Worm (Caenorhabditis elegans) whole organism, L1 larva: ENCODE results near the gene T25D3.4.

Experiments used
- C04F5.9 ChIP-seq: sonication (generic microtip); optimal IDR thresholded peaks from 2 replicates; lab custom pipeline; 2016; ENCODE audit warnings: missing genetic modification characterization, missing compliant biosample characterization
- C16A3.4 ChIP-seq: fragments of 150-350 bp; optimal IDR thresholded peaks from 2 replicates; lab custom pipeline; 2014; ENCODE audit warnings: missing biosample characterization, missing genetic modification characterization
- C34B4.2 ChIP-seq: sonication (generic microtip); optimal IDR thresholded peaks from 2 replicates; lab custom pipeline; 2017; ENCODE audit warnings: mild to moderate bottlenecking, missing genetic modification characterization, missing compliant biosample characterization
- F16B12.6 ChIP-seq: fragments of 150-350 bp; optimal IDR thresholded peaks from 2 replicates; lab custom pipeline; 2014; ENCODE audit warnings: missing biosample characterization, missing genetic modification characterization
- Y116A8C.19 ChIP-seq: sonication (generic microtip); optimal IDR thresholded peaks from 2 replicates; lab custom pipeline; 2016; ENCODE audit warnings: missing compliant biosample characterization, missing genetic modification characterization, borderline replicate concordance
- aha-1 ChIP-seq: fragments of 150-350 bp; optimal IDR thresholded peaks from 2 replicates; lab custom pipeline; 2014; ENCODE audit warnings: missing biosample characterization, missing genetic modification characterization
- blmp-1 ChIP-seq: fragments of 150-350 bp; optimal IDR thresholded peaks from 2 replicates; lab custom pipeline; 2014; ENCODE audit warnings: missing biosample characterization, missing genetic modification characterization
- ceh-63 ChIP-seq: fragments of 200-800 bp; sonication (Bioruptor generic); optimal IDR thresholded peaks from 2 replicates; lab custom pipeline; 2018; ENCODE audit warnings: mild to moderate bottlenecking, missing genetic modification characterization, missing compliant biosample characterization
- ceh-8 ChIP-seq: fragments of 200-800 bp; sonication (Bioruptor generic); optimal IDR thresholded peaks from 2 replicates; lab custom pipeline; 2018; ENCODE audit warnings: mild to moderate bottlenecking, missing genetic modification characterization, moderate library complexity, missing compliant biosample characterization
- ces-1 ChIP-seq: fragments of 150-350 bp; optimal IDR thresholded peaks from 2 replicates; lab custom pipeline; 2014; ENCODE audit warnings: missing biosample characterization, missing genetic modification reagents, missing genetic modification characterization
- dsc-1 ChIP-seq: sonication (generic microtip); optimal IDR thresholded peaks from 2 replicates; lab custom pipeline; 2016; ENCODE audit warnings: mild to moderate bottlenecking, missing genetic modification characterization, missing compliant biosample characterization
- efl-1 ChIP-seq, 4 experiments: fragments of 150-350 bp; optimal IDR thresholded peaks in 3 of 4; peaks in 1 of 4; 1 replicate in 1 of 4; 2 replicates in 3 of 4; lab custom pipeline; 2014; ENCODE audit warnings: missing biosample characterization in 2 of 4, missing genetic modification characterization in 2 of 4, missing genetic modification reagents in 2 of 4
- efl-3 ChIP-seq: fragments of 200-800 bp; sonication (Bioruptor generic); optimal IDR thresholded peaks from 2 replicates; lab custom pipeline; 2018; ENCODE audit warnings: mild to moderate bottlenecking, missing genetic modification characterization, missing compliant biosample characterization
- egl-13 ChIP-seq: sonication (generic microtip); optimal IDR thresholded peaks from 2 replicates; lab custom pipeline; 2016; ENCODE audit warnings: missing genotype, missing genetic modification reagents, missing genetic modification characterization, missing compliant biosample characterization
- elt-2 ChIP-seq: sonication (generic microtip); optimal IDR thresholded peaks from 2 replicates; lab custom pipeline; 2016; ENCODE audit warnings: missing genetic modification characterization, mild to moderate bottlenecking, inconsistent platforms, missing compliant biosample characterization, missing genetic modification reagents
- elt-3 ChIP-seq, 6 experiments: fragments of 150-350 bp in 1 of 6; sonication (generic microtip); optimal IDR thresholded peaks; 2 replicates each; lab custom pipeline; 2017 to 2018; ENCODE audit warnings: missing biosample characterization in 6 of 6, missing genetic modification characterization in 6 of 6, inconsistent platforms in 1 of 6
- ets-5 ChIP-seq: fragments of 200-800 bp; sonication (Bioruptor generic); IDR thresholded peaks from 2 replicates; pipeline ENCODE4 v1.3.6; 2022; ENCODE audit warnings: missing genetic modification characterization, missing compliant biosample characterization
- fkh-10 ChIP-seq: sonication (generic microtip); optimal IDR thresholded peaks from 2 replicates; lab custom pipeline; 2017; ENCODE audit warnings: missing biosample characterization, missing genetic modification reagents, missing genetic modification characterization
- fkh-4 ChIP-seq: sonication (generic microtip); optimal IDR thresholded peaks from 2 replicates; lab custom pipeline; 2016; ENCODE audit warnings: missing compliant biosample characterization, missing genetic modification characterization, borderline replicate concordance
- fkh-8 ChIP-seq: sonication (generic microtip); optimal IDR thresholded peaks from 2 replicates; lab custom pipeline; 2016; ENCODE audit warnings: mild to moderate bottlenecking, missing genetic modification characterization, missing compliant biosample characterization
- fos-1 ChIP-seq: fragments of 150-350 bp; optimal IDR thresholded peaks from 2 replicates; lab custom pipeline; 2014; ENCODE audit warnings: missing biosample characterization, missing genetic modification characterization
- grh-1 ChIP-seq: fragments of 200-800 bp; sonication (Bioruptor generic); IDR thresholded peaks from 2 replicates; pipeline ENCODE4 v1.3.6; 2022; ENCODE audit warnings: missing genetic modification reagents, missing genetic modification characterization, missing compliant biosample characterization
- hlh-17 ChIP-seq: fragments of 200-800 bp; sonication (Bioruptor generic); optimal IDR thresholded peaks from 2 replicates; lab custom pipeline; 2018; ENCODE audit warnings: missing genetic modification characterization, mild to moderate bottlenecking, missing compliant biosample characterization, moderate library complexity, borderline replicate concordance
- jun-1 ChIP-seq: fragments of 150-350 bp; optimal IDR thresholded peaks from 2 replicates; lab custom pipeline; 2014; ENCODE audit warnings: missing biosample characterization, missing genetic modification reagents, missing genetic modification characterization
- lin-14 ChIP-seq: fragments of 200-800 bp; sonication (Bioruptor generic); optimal IDR thresholded peaks from 2 replicates; lab custom pipeline; 2018; ENCODE audit warnings: mild to moderate bottlenecking, missing genetic modification characterization, moderate library complexity, missing compliant biosample characterization
- lin-15B ChIP-seq: fragments of 150-350 bp; sonication (generic microtip); optimal IDR thresholded peaks from 3 replicates; lab custom pipeline; 2014; ENCODE audit warnings: missing biosample characterization, missing genetic modification characterization
- lin-39 ChIP-seq: fragments of 150-350 bp; optimal IDR thresholded peaks from 2 replicates; lab custom pipeline; 2014; ENCODE audit warnings: missing biosample characterization, missing genetic modification reagents, missing genetic modification characterization
- lir-3 ChIP-seq: sonication (generic microtip); optimal IDR thresholded peaks from 2 replicates; lab custom pipeline; 2016; ENCODE audit warnings: mild to moderate bottlenecking, missing genetic modification characterization, moderate library complexity, missing compliant biosample characterization; ENCODE audit not compliant: poor library complexity
- lsy-2 ChIP-seq, 2 experiments: fragments of 150-350 bp; optimal IDR thresholded peaks; 2 replicates each; lab custom pipeline; 2014; ENCODE audit warnings: missing biosample characterization in 2 of 2, missing genetic modification characterization in 2 of 2
- mdl-1 ChIP-seq, 2 experiments: fragments of 150-350 bp; optimal IDR thresholded peaks; 2 replicates each; lab custom pipeline; 2014 to 2017; ENCODE audit warnings: missing biosample characterization in 2 of 2, missing genetic modification characterization in 2 of 2, inconsistent platforms in 1 of 2
- mef-2 ChIP-seq: fragments of 150-350 bp; optimal IDR thresholded peaks from 2 replicates; lab custom pipeline; 2014; ENCODE audit warnings: missing biosample characterization, missing genetic modification characterization
- nhr-12 ChIP-seq: sonication (generic microtip); optimal IDR thresholded peaks from 2 replicates; lab custom pipeline; 2017; ENCODE audit warnings: missing biosample characterization, missing genetic modification characterization
- nhr-19 ChIP-seq: fragments of 200-800 bp; sonication (Bioruptor generic); conservative IDR thresholded peaks from 2 replicates; pipeline ENCODE4 v1.3.6; 2022; ENCODE audit warnings: missing genetic modification characterization, missing compliant biosample characterization
- nhr-20 ChIP-seq: sonication (generic microtip); optimal IDR thresholded peaks from 2 replicates; lab custom pipeline; 2016; ENCODE audit warnings: mild to moderate bottlenecking, missing genetic modification characterization, missing compliant biosample characterization
- nhr-237 ChIP-seq: fragments of 150-350 bp; optimal IDR thresholded peaks from 2 replicates; lab custom pipeline; 2014; ENCODE audit warnings: missing biosample characterization, missing genetic modification characterization
- nhr-28 ChIP-seq: fragments of 150-350 bp; optimal IDR thresholded peaks from 2 replicates; lab custom pipeline; 2014; ENCODE audit warnings: missing biosample characterization, missing genetic modification characterization
- nhr-47 ChIP-seq: sonication (generic microtip); optimal IDR thresholded peaks from 2 replicates; lab custom pipeline; 2016; ENCODE audit warnings: mild to moderate bottlenecking, missing genetic modification characterization, moderate library complexity, missing compliant biosample characterization
- nhr-71 ChIP-seq: sonication (generic microtip); optimal IDR thresholded peaks from 2 replicates; lab custom pipeline; 2016; ENCODE audit warnings: mild to moderate bottlenecking, missing genetic modification characterization, moderate library complexity, missing compliant biosample characterization
- nhr-77 ChIP-seq: fragments of 150-350 bp; optimal IDR thresholded peaks from 2 replicates; lab custom pipeline; 2014; ENCODE audit warnings: missing biosample characterization, missing genetic modification characterization
- pag-3 ChIP-seq: sonication (generic microtip); optimal IDR thresholded peaks from 2 replicates; lab custom pipeline; 2017; ENCODE audit warnings: missing genetic modification characterization, mild to moderate bottlenecking, missing compliant biosample characterization, antibody characterized with exemption, borderline replicate concordance; ENCODE audit not compliant: insufficient read depth
- pax-3 ChIP-seq: fragments of 200-800 bp; sonication (Bioruptor generic); optimal IDR thresholded peaks from 2 replicates; lab custom pipeline; 2018; ENCODE audit warnings: mild to moderate bottlenecking, missing genetic modification characterization, moderate library complexity, missing compliant biosample characterization
- rnt-1 ChIP-seq: sonication (generic microtip); optimal IDR thresholded peaks from 2 replicates; lab custom pipeline; 2016; ENCODE audit warnings: mild to moderate bottlenecking, missing genetic modification characterization, moderate library complexity, missing compliant biosample characterization
- snpc-4 ChIP-seq: fragments of 150-350 bp; optimal IDR thresholded peaks from 2 replicates; lab custom pipeline; 2014; ENCODE audit warnings: missing biosample characterization, missing genetic modification characterization
- sox-4 ChIP-seq: sonication (generic microtip); optimal IDR thresholded peaks from 2 replicates; lab custom pipeline; 2016; ENCODE audit warnings: missing genetic modification characterization, missing compliant biosample characterization
- sup-37 ChIP-seq: fragments of 200-800 bp; sonication (Bioruptor generic); optimal IDR thresholded peaks from 2 replicates; lab custom pipeline; 2018; ENCODE audit warnings: mild to moderate bottlenecking, missing genetic modification characterization, missing compliant biosample characterization
- swsn-7 ChIP-seq: sonication (generic microtip); optimal IDR thresholded peaks from 2 replicates; lab custom pipeline; 2016; ENCODE audit warnings: missing genetic modification characterization, missing compliant biosample characterization
- tbx-2 ChIP-seq: sonication (generic microtip); optimal IDR thresholded peaks from 2 replicates; lab custom pipeline; 2016; ENCODE audit warnings: missing genetic modification characterization, missing compliant biosample characterization
- tlp-1 ChIP-seq: fragments of 150-350 bp; optimal IDR thresholded peaks from 2 replicates; lab custom pipeline; 2014; ENCODE audit warnings: missing biosample characterization, missing genetic modification characterization
- unc-98 ChIP-seq: fragments of 200-800 bp; sonication (Bioruptor generic); IDR thresholded peaks from 2 replicates; pipeline ENCODE4 v1.3.6; 2022; ENCODE audit warnings: missing genetic modification characterization, missing compliant biosample characterization
- zag-1 ChIP-seq: fragments of 150-350 bp; optimal IDR thresholded peaks from 2 replicates; lab custom pipeline; 2014; ENCODE audit warnings: missing biosample characterization, missing genetic modification characterization
- zip-4 ChIP-seq: fragments of 200-800 bp; sonication (Bioruptor generic); optimal IDR thresholded peaks from 2 replicates; lab custom pipeline; 2018; ENCODE audit warnings: mild to moderate bottlenecking, missing genetic modification characterization, moderate library complexity, missing compliant biosample characterization
- ztf-4 ChIP-seq: fragments of 150-350 bp; optimal IDR thresholded peaks from 2 replicates; lab custom pipeline; 2014; ENCODE audit warnings: missing biosample characterization, missing genetic modification characterization

Gene T25D3.4

ce11 chrII:160561-161123 lies 13.6 kb downstream of the T25D3.4 start:
- TF ChIP-seq nhr-77 (tag; lab: Kevin White, UChicago) = no peak
- peak; percentile 84 for TF ChIP-seq fkh-4 (tag; lab: Kevin White, UChicago)
- no peak for TF ChIP-seq pag-3 (tag; lab: Kevin White, UChicago)
- no peak for TF ChIP-seq ets-5 (GFP tag; lab: Robert Waterston, UW)
- TF ChIP-seq sox-4 (tag; lab: Kevin White, UChicago) = no peak
- TF ChIP-seq C16A3.4 (tag; lab: Kevin White, UChicago) = no peak
- peak; percentile 94 for TF ChIP-seq dsc-1
- no peak for TF ChIP-seq hlh-17
- TF ChIP-seq swsn-7 (tag; lab: Kevin White, UChicago) = no peak
- no peak for TF ChIP-seq lir-3
- TF ChIP-seq fos-1 (tag; lab: Kevin White, UChicago) = no peak
- TF ChIP-seq tlp-1 (tag; lab: Kevin White, UChicago) = no peak
- no peak for TF ChIP-seq lin-39 (tag; lab: Kevin White, UChicago)
- no peak for TF ChIP-seq ces-1
- no peak for TF ChIP-seq aha-1 (tag; lab: Kevin White, UChicago)
- TF ChIP-seq C34B4.2 (tag; lab: Kevin White, UChicago) = no peak
- no peak for TF ChIP-seq egl-13 (tag; lab: Kevin White, UChicago)
- peak; percentile 59 for TF ChIP-seq lin-14 (GFP tag; lab: Kevin White, UChicago)
- TF ChIP-seq zag-1 (tag; lab: Kevin White, UChicago) = no peak
- no peak for TF ChIP-seq C04F5.9 (tag; lab: Kevin White, UChicago)
- TF ChIP-seq sup-37 (GFP tag; lab: Kevin White, UChicago) = no peak
- TF ChIP-seq nhr-47 (tag; lab: Kevin White, UChicago) = peak; percentile 27
- TF ChIP-seq snpc-4 (tag; lab: Kevin White, UChicago) = no peak
- TF ChIP-seq rnt-1 (tag; lab: Kevin White, UChicago) = peak; percentile 5
- no peak for TF ChIP-seq ceh-8 (GFP tag; lab: Kevin White, UChicago)
- no peak for TF ChIP-seq grh-1
- TF ChIP-seq lin-15B (tag; lab: Kevin White, UChicago) = no peak
- TF ChIP-seq tbx-2 (tag; lab: Kevin White, UChicago) = no peak
- TF ChIP-seq efl-1 (optimal IDR thresholded peaks at IDR 0.05; lab: Kevin White, UChicago) = no peak
- TF ChIP-seq efl-1 (GFP tag; optimal IDR thresholded peaks at IDR 0.05 in 1 of 2; lab: Kevin White, UChicago) = peak in 1 of 2 experiments; percentile 37
- TF ChIP-seq nhr-20 (tag; lab: Kevin White, UChicago) = peak; percentile 49
- TF ChIP-seq nhr-71 (tag; lab: Kevin White, UChicago) = peak; percentile 69
- no peak for TF ChIP-seq zip-4 (GFP tag; lab: Kevin White, UChicago)
- TF ChIP-seq nhr-12 (tag; lab: Kevin White, UChicago) = no peak
- TF ChIP-seq F16B12.6 = no peak
- no peak for TF ChIP-seq ceh-63 (GFP tag; lab: Kevin White, UChicago)
- TF ChIP-seq pax-3 (tag; lab: Kevin White, UChicago) = no peak
- TF ChIP-seq nhr-237 (tag; lab: Kevin White, UChicago) = no peak
- no peak for TF ChIP-seq elt-2 (tag; lab: Kevin White, UChicago)
- TF ChIP-seq nhr-19 (GFP tag; lab: Robert Waterston, UW) = no peak
- TF ChIP-seq unc-98 (GFP tag; lab: Robert Waterston, UW) = no peak
- TF ChIP-seq fkh-8 (tag; lab: Kevin White, UChicago) = peak; percentile 81
- no peak for TF ChIP-seq efl-3 (GFP tag; lab: Kevin White, UChicago)
- TF ChIP-seq blmp-1 (tag; lab: Kevin White, UChicago) = no peak
- TF ChIP-seq ztf-4 = peak; percentile 11
- TF ChIP-seq lsy-2 (tag; optimal IDR thresholded peaks at IDR 0.05; lab: Kevin White, UChicago) = peak in 1 of 2 experiments; percentile 13
- TF ChIP-seq Y116A8C.19 = no peak
- no peak for TF ChIP-seq nhr-28 (tag; lab: Kevin White, UChicago)
- no peak for TF ChIP-seq jun-1 (tag; lab: Kevin White, UChicago)
- no peak for TF ChIP-seq elt-3 (tag; optimal IDR thresholded peaks at IDR 0.05; lab: Kevin White, UChicago)
- TF ChIP-seq mdl-1 (tag; optimal IDR thresholded peaks at IDR 0.05; lab: Kevin White, UChicago) = no peak
- no peak for TF ChIP-seq mef-2
- TF ChIP-seq fkh-10 = no peak
